Worm (Caenorhabditis elegans): ENCODE results near the gene srlf-14.
A peak's percentile ranks its signal among the peaks of the same experiment; 100 is the strongest.

- no peak for TF ChIP-seq nhr-25 (tag; optimal IDR thresholded peaks at IDR 0.05)
- no peak for TF ChIP-seq ceh-82 (tag; optimal IDR thresholded peaks at IDR 0.05)
- peak; percentile 73 for TF ChIP-seq snpc-4 (tag; optimal IDR thresholded peaks at IDR 0.05)
- no peak for TF ChIP-seq daf-12 (tag; optimal IDR thresholded peaks at IDR 0.05)
- peak; percentile 92 for TF ChIP-seq pha-4 (tag; optimal IDR thresholded peaks at IDR 0.05)
- no peak for TF ChIP-seq ama-1 (optimal IDR thresholded peaks at IDR 0.05)
- no peak for TF ChIP-seq mdl-1 (tag; optimal IDR thresholded peaks at IDR 0.05)
- TF ChIP-seq ztf-4 (tag; optimal IDR thresholded peaks at IDR 0.05), result no peak
Measured at ce11 chrIV:10936906-10937540, 42.9 kb upstream of the srlf-14 start, which contains the start of gene fic-1.

All from whole organism, L3 larva.